Worm (Caenorhabditis elegans) whole organism, mixed stage, embryonic: Measurements from ENCODE around the gene far-6.

Source experiments
- nhr-12 ChIP-seq: fragments of 150-350 bp; optimal IDR thresholded peaks from 2 replicates; lab custom pipeline; 2014; ENCODE audit warnings: missing biosample characterization, missing genetic modification characterization
- snpc-4 ChIP-seq: fragments of 150-350 bp; optimal IDR thresholded peaks from 2 replicates; lab custom pipeline; 2014; ENCODE audit warnings: missing biosample characterization, missing genetic modification characterization

- TF ChIP-seq nhr-12 (tag; lab: Kevin White, UChicago) (no peak), snpc-4 (tag; lab: Kevin White, UChicago) (no peak)
Observed at ce11 chrIV:13328059-13328458, at the start of gene far-6.
